Worm (Caenorhabditis elegans) whole organism, late embryonic: ENCODE results near the gene sma-4.

Source experiments
- F13H6.1 ChIP-seq: sonication (generic microtip); optimal IDR thresholded peaks from 2 replicates; lab custom pipeline; 2016; ENCODE audit warnings: missing genetic modification characterization, missing compliant biosample characterization
- T23F11.4 ChIP-seq: fragments of 200-800 bp; sonication (Bioruptor generic); optimal IDR thresholded peaks from 2 replicates; lab custom pipeline; 2018; ENCODE audit warnings: mild to moderate bottlenecking, missing genetic modification characterization, missing compliant biosample characterization
- ama-1 ChIP-seq: fragments of 150-350 bp; optimal IDR thresholded peaks from 2 replicates; lab custom pipeline; 2014
- lim-6 ChIP-seq: sonication (generic microtip); optimal IDR thresholded peaks from 2 replicates; lab custom pipeline; 2016; ENCODE audit warnings: missing genetic modification characterization, missing compliant biosample characterization
- nfya-1 ChIP-seq: sonication (generic microtip); optimal IDR thresholded peaks from 2 replicates; lab custom pipeline; 2017; ENCODE audit warnings: missing genetic modification characterization, mild to moderate bottlenecking, missing compliant biosample characterization, antibody characterized with exemption, moderate library complexity
- nhr-11 ChIP-seq: fragments of 150-350 bp; optimal IDR thresholded peaks from 2 replicates; lab custom pipeline; 2014; ENCODE audit warnings: missing biosample characterization, missing genetic modification characterization
- pat-9 ChIP-seq: fragments of 200-800 bp; sonication (Bioruptor generic); optimal IDR thresholded peaks from 2 replicates; lab custom pipeline; 2018; ENCODE audit warnings: mild to moderate bottlenecking, missing genetic modification characterization, moderate library complexity, missing compliant biosample characterization
- pha-2 ChIP-seq: sonication (generic microtip); optimal IDR thresholded peaks from 2 replicates; lab custom pipeline; 2017; ENCODE audit warnings: mild to moderate bottlenecking, missing genetic modification characterization, missing compliant biosample characterization
- pha-4 ChIP-seq: fragments of 150-350 bp; optimal IDR thresholded peaks from 2 replicates; lab custom pipeline; 2018; ENCODE audit warnings: missing biosample characterization, missing genetic modification reagents, missing genetic modification characterization
- sox-4 ChIP-seq: sonication (generic microtip); optimal IDR thresholded peaks from 2 replicates; lab custom pipeline; 2017; ENCODE audit warnings: mild to moderate bottlenecking, missing genetic modification characterization, inconsistent platforms, missing compliant biosample characterization
- tbx-2 ChIP-seq: sonication (generic microtip); optimal IDR thresholded peaks from 2 replicates; lab custom pipeline; 2016; ENCODE audit warnings: missing genetic modification characterization, missing compliant biosample characterization
- unc-42 ChIP-seq: sonication (generic microtip); optimal IDR thresholded peaks from 2 replicates; lab custom pipeline; 2016; ENCODE audit warnings: missing genotype, missing genetic modification characterization, missing compliant biosample characterization

ce11 chrIII:5859008-5859407 is 43.0 kb downstream of the sma-4 start, which contains the start of gene dpf-4:
- no peak for TF ChIP-seq nhr-11 (tag; lab: Kevin White, UChicago)
- TF ChIP-seq pha-2 (tag; lab: Kevin White, UChicago) = no peak
- TF ChIP-seq ama-1 (lab: Kevin White, UChicago) = no peak
- no peak for TF ChIP-seq pat-9 (tag; lab: Kevin White, UChicago)
- no peak for TF ChIP-seq tbx-2 (tag; lab: Kevin White, UChicago)
- TF ChIP-seq unc-42 = no peak
- no peak for TF ChIP-seq T23F11.4 (GFP tag; lab: Kevin White, UChicago)
- TF ChIP-seq F13H6.1 (tag; lab: Kevin White, UChicago) = no peak
- no peak for TF ChIP-seq pha-4
- TF ChIP-seq sox-4 = no peak
- no peak for TF ChIP-seq lim-6 (tag; lab: Kevin White, UChicago)
- no peak for TF ChIP-seq nfya-1
